Fruit fly (Drosophila melanogaster) whole organism, embryonic: ENCODE results near the gene GC.

Experiments used
- Adf1 ChIP-seq: fragments of 200-800 bp; sonication (Bioruptor generic); IDR thresholded peaks from 2 replicates; pipeline ENCODE4 v1.3.6; 2022; ENCODE audit warnings: missing biosample characterization, missing genetic modification characterization
- BtbVII ChIP-seq: fragments of 200-800 bp; sonication (Bioruptor generic); optimal IDR thresholded peaks from 3 replicates; lab custom pipeline; 2017; ENCODE audit warnings: missing biosample characterization, mild to moderate bottlenecking, missing genetic modification characterization
- Bteb2 ChIP-seq: fragments of 200-800 bp; sonication (Bioruptor generic); optimal IDR thresholded peaks from 2 replicates; lab custom pipeline; 2016; ENCODE audit warnings: missing biosample characterization, missing genetic modification characterization
- CG1024 ChIP-seq: fragments of 200-800 bp; sonication (Bioruptor generic); IDR thresholded peaks from 2 replicates; pipeline ENCODE4 v1.3.6; 2022; ENCODE audit warnings: missing biosample characterization, missing genetic modification characterization
- CG10321 ChIP-seq: fragments of 200-800 bp; sonication (Bioruptor generic); IDR thresholded peaks from 2 replicates; pipeline ENCODE4 v1.3.6; 2022; ENCODE audit warnings: missing biosample characterization, missing genetic modification characterization
- CG11093 ChIP-seq: fragments of 200-800 bp; sonication (Bioruptor generic); IDR thresholded peaks from 3 replicates; pipeline ENCODE4 v1.3.6; 2022; ENCODE audit warnings: missing biosample characterization, missing genetic modification characterization
- CG12071 ChIP-seq: fragments of 200-800 bp; sonication (Bioruptor generic); optimal IDR thresholded peaks from 3 replicates; lab custom pipeline; 2018; ENCODE audit warnings: missing biosample characterization, mild to moderate bottlenecking, missing genetic modification characterization
- CG12155 ChIP-seq: fragments of 200-800 bp; sonication (Bioruptor generic); optimal IDR thresholded peaks from 3 replicates; lab custom pipeline; 2016; ENCODE audit warnings: missing biosample characterization, missing genetic modification characterization
- CG12299 ChIP-seq: fragments of 200-800 bp; sonication (Bioruptor generic); optimal IDR thresholded peaks from 2 replicates; lab custom pipeline; 2018; ENCODE audit warnings: missing biosample characterization, mild to moderate bottlenecking, missing genetic modification characterization
- CG13775 ChIP-seq: fragments of 200-800 bp; sonication (Bioruptor generic); optimal IDR thresholded peaks from 3 replicates; lab custom pipeline; 2017; ENCODE audit warnings: missing biosample characterization, mild to moderate bottlenecking, missing genetic modification characterization
- CG15601 ChIP-seq: fragments of 200-800 bp; sonication (Bioruptor generic); optimal IDR thresholded peaks from 3 replicates; lab custom pipeline; 2019; ENCODE audit warnings: missing biosample characterization, mild to moderate bottlenecking, missing genetic modification characterization, moderate library complexity
- CG18262 ChIP-seq: fragments of 200-800 bp; optimal IDR thresholded peaks from 3 replicates; lab custom pipeline; 2019; ENCODE audit warnings: missing biosample characterization, mild to moderate bottlenecking, missing genetic modification characterization, moderate library complexity
- CG2202 ChIP-seq: fragments of 200-800 bp; sonication (Bioruptor generic); optimal IDR thresholded peaks from 2 replicates; lab custom pipeline; 2018; ENCODE audit warnings: missing biosample characterization, mild to moderate bottlenecking, missing genetic modification characterization
- CG30403 ChIP-seq: fragments of 200-800 bp; sonication (Bioruptor generic); optimal IDR thresholded peaks from 3 replicates; lab custom pipeline; 2016; ENCODE audit warnings: missing biosample characterization, missing genetic modification characterization
- CG32532 ChIP-seq: fragments of 200-800 bp; sonication (Bioruptor generic); IDR thresholded peaks from 2 replicates; pipeline ENCODE4 v1.3.6; 2022; ENCODE audit warnings: missing biosample characterization, missing genetic modification characterization
- CG3407 ChIP-seq: fragments of 200-800 bp; sonication (Bioruptor generic); optimal IDR thresholded peaks from 2 replicates; lab custom pipeline; 2018; ENCODE audit warnings: missing biosample characterization, mild to moderate bottlenecking, missing genetic modification characterization
- CG4707 ChIP-seq: fragments of 200-800 bp; sonication (Bioruptor generic); optimal IDR thresholded peaks from 2 replicates; lab custom pipeline; 2018; ENCODE audit warnings: missing biosample characterization, mild to moderate bottlenecking, missing genetic modification characterization, moderate library complexity
- CG6254 ChIP-seq: fragments of 200-800 bp; sonication (Bioruptor generic); optimal IDR thresholded peaks from 3 replicates; lab custom pipeline; 2017; ENCODE audit warnings: mild to moderate bottlenecking, missing biosample characterization, missing genetic modification reagents, missing genetic modification characterization
- CG6683 ChIP-seq: fragments of 200-800 bp; sonication (Bioruptor generic); optimal IDR thresholded peaks from 2 replicates; lab custom pipeline; 2017; ENCODE audit warnings: missing biosample characterization, mild to moderate bottlenecking, missing genetic modification characterization, missing genetic modification reagents
- D19B ChIP-seq: fragments of 200-800 bp; sonication (Bioruptor generic); optimal IDR thresholded peaks from 2 replicates; lab custom pipeline; 2017; ENCODE audit warnings: missing biosample characterization, mild to moderate bottlenecking, missing genetic modification characterization
- Ets65A ChIP-seq: fragments of 200-800 bp; sonication (Bioruptor generic); peaks from one replicate; lab custom pipeline; 2016; ENCODE audit warnings: missing biosample characterization, missing genetic modification characterization
- Fer1 ChIP-seq: fragments of 200-800 bp; sonication (Bioruptor generic); optimal IDR thresholded peaks from 2 replicates; lab custom pipeline; 2017; ENCODE audit warnings: missing biosample characterization, mild to moderate bottlenecking, missing genetic modification characterization
- HLH3B ChIP-seq: fragments of 200-800 bp; sonication (Bioruptor generic); IDR thresholded peaks from 2 replicates; pipeline ENCODE4 v1.3.6; 2022; ENCODE audit warnings: missing biosample characterization, missing genetic modification characterization
- Mad ChIP-seq: fragments of 200-800 bp; sonication (Bioruptor generic); optimal IDR thresholded peaks from 2 replicates; lab custom pipeline; 2016; ENCODE audit warnings: missing biosample characterization, missing genetic modification characterization
- NC2α ChIP-seq: fragments of 200-800 bp; sonication (Bioruptor generic); optimal IDR thresholded peaks from 2 replicates; lab custom pipeline; 2016; ENCODE audit warnings: missing biosample characterization, missing genetic modification characterization
- Pdp1 ChIP-seq, 2 experiments: fragments of 200-800 bp; sonication (Bioruptor generic); optimal IDR thresholded peaks; 3 replicates each; lab custom pipeline; 2016; ENCODE audit warnings: missing biosample characterization in 2 of 2, missing genetic modification characterization in 2 of 2, mild to moderate bottlenecking in 1 of 2, moderate library complexity in 1 of 2
- Rx ChIP-seq: fragments of 200-800 bp; sonication (Bioruptor generic); IDR thresholded peaks from 2 replicates; pipeline ENCODE4 v1.3.6; 2022; ENCODE audit warnings: missing biosample characterization, missing genetic modification characterization
- Sox102F ChIP-seq: fragments of 200-800 bp; sonication (Bioruptor generic); optimal IDR thresholded peaks from 2 replicates; lab custom pipeline; 2018; ENCODE audit warnings: missing biosample characterization, mild to moderate bottlenecking, missing genetic modification characterization, moderate library complexity
- Sry-δ ChIP-seq: fragments of 200-800 bp; sonication (Bioruptor generic); optimal IDR thresholded peaks from 2 replicates; lab custom pipeline; 2016; ENCODE audit warnings: missing biosample characterization, missing genetic modification characterization
- Tbp ChIP-seq: fragments of >200 bp; optimal IDR thresholded peaks from 2 replicates; lab custom pipeline; 2018; ENCODE audit warnings: missing biosample characterization, missing genetic modification characterization
- Usf ChIP-seq: fragments of 200-800 bp; sonication (Bioruptor generic); optimal IDR thresholded peaks from 2 replicates; lab custom pipeline; 2017; ENCODE audit warnings: missing genotype, missing biosample characterization, missing genetic modification characterization
- Xrp1 ChIP-seq: fragments of 200-800 bp; sonication (Bioruptor generic); IDR thresholded peaks from 2 replicates; pipeline ENCODE4 v1.3.6; 2022; ENCODE audit warnings: missing biosample characterization, missing genetic modification characterization
- ac ChIP-seq: fragments of 200-800 bp; sonication (Bioruptor generic); optimal IDR thresholded peaks from 3 replicates; lab custom pipeline; 2017; ENCODE audit warnings: missing biosample characterization, mild to moderate bottlenecking, missing genetic modification characterization
- ara ChIP-seq: fragments of 200-800 bp; sonication (Bioruptor generic); IDR thresholded peaks from 2 replicates; pipeline ENCODE4 v1.3.6; 2022; ENCODE audit warnings: missing biosample characterization, missing genetic modification characterization
- ase ChIP-seq: fragments of 200-800 bp; sonication (Bioruptor generic); IDR thresholded peaks from 3 replicates; pipeline ENCODE4 v1.3.6; 2022; ENCODE audit warnings: missing biosample characterization, missing genetic modification characterization
- bowl ChIP-seq: fragments of 200-800 bp; sonication (Bioruptor generic); IDR thresholded peaks from 2 replicates; pipeline ENCODE4 v1.3.6; 2022; ENCODE audit warnings: missing biosample characterization, missing genetic modification characterization
- cg ChIP-seq: fragments of 200-800 bp; sonication (Bioruptor generic); optimal IDR thresholded peaks from 3 replicates; lab custom pipeline; 2019; ENCODE audit warnings: missing biosample characterization, mild to moderate bottlenecking, missing genetic modification characterization, moderate library complexity
- crol ChIP-seq: fragments of 200-800 bp; sonication (Bioruptor generic); IDR thresholded peaks from 2 replicates; pipeline ENCODE4 v1.3.6; 2022; ENCODE audit warnings: missing biosample characterization, missing genetic modification characterization
- da ChIP-seq: fragments of 200-800 bp; sonication (Bioruptor generic); optimal IDR thresholded peaks from 2 replicates; lab custom pipeline; 2016; ENCODE audit warnings: missing biosample characterization, missing genetic modification characterization
- dan ChIP-seq: fragments of 200-800 bp; sonication (Bioruptor generic); IDR thresholded peaks from 2 replicates; pipeline ENCODE4 v1.3.6; 2022; ENCODE audit warnings: missing biosample characterization, missing genetic modification characterization
- gt ChIP-seq: fragments of 200-800 bp; sonication (Bioruptor generic); IDR thresholded peaks from 2 replicates; pipeline ENCODE4 v1.3.6; 2022; ENCODE audit warnings: missing biosample characterization, missing genetic modification characterization
- ham ChIP-seq: fragments of 200-800 bp; sonication (Bioruptor generic); IDR thresholded peaks from 2 replicates; pipeline ENCODE4 v1.3.6; 2022; ENCODE audit warnings: missing biosample characterization, missing genetic modification characterization
- kah ChIP-seq: fragments of 200-800 bp; sonication (Bioruptor generic); optimal IDR thresholded peaks from 2 replicates; lab custom pipeline; 2018; ENCODE audit warnings: missing biosample characterization, mild to moderate bottlenecking, missing genetic modification characterization
- nau ChIP-seq: fragments of 200-800 bp; sonication (Bioruptor generic); optimal IDR thresholded peaks from 3 replicates; lab custom pipeline; 2017; ENCODE audit warnings: missing biosample characterization, mild to moderate bottlenecking, missing genetic modification characterization, missing genetic modification reagents
- odd ChIP-seq: fragments of 200-800 bp; sonication (Bioruptor generic); optimal IDR thresholded peaks from 2 replicates; lab custom pipeline; 2017; ENCODE audit warnings: missing biosample characterization, mild to moderate bottlenecking, missing genetic modification characterization
- org-1 ChIP-seq: fragments of 200-800 bp; sonication (Bioruptor generic); optimal IDR thresholded peaks from 2 replicates; lab custom pipeline; 2017; ENCODE audit warnings: missing biosample characterization, missing genetic modification characterization
- sens-2 ChIP-seq: fragments of 200-800 bp; sonication (Bioruptor generic); IDR thresholded peaks from 2 replicates; pipeline ENCODE4 v1.3.6; 2022; ENCODE audit warnings: missing biosample characterization, missing genetic modification characterization
- shn ChIP-seq: fragments of 200-800 bp; sonication (Bioruptor generic); optimal IDR thresholded peaks from 3 replicates; lab custom pipeline; 2016; ENCODE audit warnings: missing biosample characterization, missing genetic modification characterization
- stc ChIP-seq: fragments of 200-800 bp; sonication (Bioruptor generic); IDR thresholded peaks from 2 replicates; pipeline ENCODE4 v1.3.6; 2022; ENCODE audit warnings: missing biosample characterization, missing genetic modification characterization
- wek ChIP-seq: fragments of 200-800 bp; sonication (Bioruptor generic); optimal IDR thresholded peaks from 3 replicates; lab custom pipeline; 2018; ENCODE audit warnings: missing biosample characterization, mild to moderate bottlenecking, missing genetic modification characterization, moderate library complexity
- zen2 ChIP-seq: fragments of 200-800 bp; sonication (Bioruptor generic); IDR thresholded peaks from 3 replicates; pipeline ENCODE4 v1.3.6; 2022; ENCODE audit warnings: missing biosample characterization, missing genetic modification characterization; ENCODE audit not compliant: partially characterized antibody

Gene GC

DNA sequence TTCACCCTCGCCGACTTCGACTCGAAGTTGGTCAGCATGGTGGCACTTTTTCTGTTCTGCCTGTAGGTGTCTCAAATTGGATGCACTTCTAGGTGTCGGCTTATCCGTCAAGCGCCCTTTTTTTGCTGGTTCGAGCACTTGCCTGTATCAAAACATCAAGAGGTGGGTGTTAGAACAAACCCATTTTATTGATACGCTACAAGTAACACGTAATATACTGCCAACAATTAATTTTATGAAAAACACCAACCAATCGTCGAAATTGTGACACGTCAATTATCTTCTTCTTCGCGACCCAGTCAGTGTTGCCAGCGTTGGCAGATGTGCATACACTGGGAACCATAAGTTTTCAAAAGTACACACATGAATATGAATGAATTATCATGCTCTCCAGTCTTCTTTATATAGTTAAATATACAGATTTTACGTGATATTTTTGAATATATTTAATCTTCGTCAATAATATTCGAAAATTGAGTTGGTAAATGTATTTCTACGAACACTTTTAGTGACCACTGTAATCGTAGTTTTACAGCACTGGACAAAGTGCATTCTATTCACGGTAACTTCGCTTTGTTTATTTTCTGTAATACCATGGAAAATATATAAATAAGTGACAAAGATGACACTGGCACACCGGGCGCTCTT lies 15.9 kb upstream of the GC start, which contains the start of the genes alphaCOP and CG13919 (continued):
- peak; percentile 98 for TF ChIP-seq CG30403 (GFP tag; lab: Kevin White, UChicago)
- TF ChIP-seq Usf: peak; percentile 89
- TF ChIP-seq ham (GFP tag; lab: Robert Waterston, UW): peak; percentile 92
- TF ChIP-seq cg (GFP tag; lab: Kevin White, UChicago): no peak
- peak; percentile 92 for TF ChIP-seq BtbVII (GFP tag; lab: Kevin White, UChicago)
- peak; percentile 65 for TF ChIP-seq crol (GFP tag; lab: Robert Waterston, UW)
- TF ChIP-seq Bteb2 (GFP tag; lab: Kevin White, UChicago): peak; percentile 94
- TF ChIP-seq CG1024 (GFP tag; lab: Robert Waterston, UW): peak; percentile 77
- TF ChIP-seq CG13775 (GFP tag; lab: Kevin White, UChicago): peak; percentile 96
- no peak for TF ChIP-seq zen2
- TF ChIP-seq sens-2: peak; percentile 96
- TF ChIP-seq CG18262 (tag; lab: Kevin White, UChicago): peak; percentile 95
- peak; percentile 54 for TF ChIP-seq Sry-δ (GFP tag; lab: Kevin White, UChicago)
- TF ChIP-seq Pdp1 (GFP tag; optimal IDR thresholded peaks at IDR 0.05; lab: Kevin White, UChicago): peak; percentile 93 to 96
- TF ChIP-seq org-1 (GFP tag; lab: Kevin White, UChicago): peak; percentile 91
- peak; percentile 85 for TF ChIP-seq Adf1 (GFP tag; lab: Robert Waterston, UW)
- TF ChIP-seq ara (GFP tag; lab: Robert Waterston, UW): peak; percentile 96
- peak; percentile 92 for TF ChIP-seq CG12299 (tag; lab: Kevin White, UChicago)
- peak; percentile 84 for TF ChIP-seq shn (GFP tag; lab: Kevin White, UChicago)
- TF ChIP-seq Xrp1 (GFP tag; lab: Robert Waterston, UW): peak; percentile 98
- peak; percentile 82 for TF ChIP-seq CG6683
- peak; percentile 91 for TF ChIP-seq Fer1
- TF ChIP-seq CG32532 (GFP tag; lab: Robert Waterston, UW): peak; percentile 97
- peak; percentile 75 for TF ChIP-seq NC2α (GFP tag; lab: Kevin White, UChicago)
- peak; percentile 94 for TF ChIP-seq bowl
- TF ChIP-seq nau (GFP tag; lab: Kevin White, UChicago): no peak
- TF ChIP-seq ac (GFP tag; lab: Kevin White, UChicago): peak; percentile 84
- peak; percentile 90 for TF ChIP-seq odd (GFP tag; lab: Kevin White, UChicago)
- peak; percentile 95 for TF ChIP-seq Mad (GFP tag; lab: Kevin White, UChicago)
- peak; percentile 96 for TF ChIP-seq CG12155 (GFP tag; lab: Kevin White, UChicago)
- TF ChIP-seq ase (GFP tag; lab: Robert Waterston, UW): peak; percentile 95
- TF ChIP-seq CG11093 (GFP tag; lab: Robert Waterston, UW): peak; percentile 97
- TF ChIP-seq CG2202 (tag; lab: Kevin White, UChicago): peak; percentile 95
- peak; percentile 98 for TF ChIP-seq Sox102F
- peak; percentile 99 for TF ChIP-seq Ets65A (GFP tag; lab: Kevin White, UChicago)
- TF ChIP-seq D19B: peak; percentile 86
- peak; percentile 57; the same call in 1 of the 2 replicates for TF ChIP-seq dan
- peak; percentile 72 for TF ChIP-seq da (GFP tag; lab: Kevin White, UChicago)
- TF ChIP-seq CG10321 (GFP tag; lab: Robert Waterston, UW): peak; percentile 83
- TF ChIP-seq Tbp (GFP tag; lab: Kevin White, UChicago): no peak
- peak; percentile 92 for TF ChIP-seq Rx (GFP tag; lab: Robert Waterston, UW)
- TF ChIP-seq CG3407 (GFP tag; lab: Kevin White, UChicago): peak; percentile 92
- TF ChIP-seq CG4707 (GFP tag; lab: Kevin White, UChicago): peak; percentile 92
- TF ChIP-seq CG12071: peak; percentile 81
- TF ChIP-seq stc: peak; percentile 95
- peak; percentile 70 for TF ChIP-seq wek (GFP tag; lab: Kevin White, UChicago)
- TF ChIP-seq gt (GFP tag; lab: Robert Waterston, UW): peak; percentile 85
- peak; percentile 83 for TF ChIP-seq kah
- TF ChIP-seq HLH3B (GFP tag; lab: Robert Waterston, UW): peak; percentile 95
- TF ChIP-seq CG6254 (GFP tag; lab: Kevin White, UChicago): peak; percentile 88
- TF ChIP-seq CG15601 (tag; lab: Kevin White, UChicago): peak; percentile 95
